Worm (Caenorhabditis elegans) whole organism, young adult: ENCODE data around the gene fbxb-74.

Experiments
- B0261.1 ChIP-seq: sonication (generic microtip); optimal IDR thresholded peaks from 2 replicates; lab custom pipeline; 2016; ENCODE audit warnings: mild to moderate bottlenecking, missing genetic modification characterization, moderate library complexity, missing compliant biosample characterization
- B0336.3 ChIP-seq: fragments of 200-800 bp; sonication (Bioruptor generic); IDR thresholded peaks from 2 replicates; pipeline ENCODE4 v1.3.6; 2022; ENCODE audit warnings: missing genetic modification characterization, missing compliant biosample characterization
- F33H1.4 ChIP-seq: fragments of 200-800 bp; sonication (Bioruptor generic); IDR thresholded peaks from 2 replicates; pipeline ENCODE4 v1.3.6; 2022; ENCODE audit warnings: missing genetic modification reagents, missing genetic modification characterization, missing compliant biosample characterization
- F37B4.10 ChIP-seq: fragments of 200-800 bp; sonication (Bioruptor generic); IDR thresholded peaks from 2 replicates; pipeline ENCODE4 v1.3.6; 2022; ENCODE audit warnings: missing genetic modification characterization, missing compliant biosample characterization
- F39B2.1 ChIP-seq: fragments of 200-800 bp; sonication (Bioruptor generic); IDR thresholded peaks from 2 replicates; pipeline ENCODE4 v1.3.6; 2022; ENCODE audit warnings: missing genetic modification reagents, missing genetic modification characterization, missing compliant biosample characterization
- F49E8.2 ChIP-seq: sonication (generic microtip); optimal IDR thresholded peaks from 3 replicates; lab custom pipeline; 2017; ENCODE audit warnings: missing genetic modification characterization, mild to moderate bottlenecking, missing compliant biosample characterization, antibody characterized with exemption, moderate library complexity; ENCODE audit not compliant: insufficient read depth
- F55B11.4 ChIP-seq: sonication (generic microtip); optimal IDR thresholded peaks from 2 replicates; lab custom pipeline; 2016; ENCODE audit warnings: missing compliant biosample characterization, missing genetic modification characterization, borderline replicate concordance; ENCODE audit not compliant: insufficient read depth
- K12H6.12 ChIP-seq: fragments of 200-800 bp; sonication (Bioruptor generic); optimal IDR thresholded peaks from 2 replicates; lab custom pipeline; 2018; ENCODE audit warnings: mild to moderate bottlenecking, missing genetic modification characterization, missing compliant biosample characterization
- T07F8.4 ChIP-seq: sonication (generic microtip); optimal IDR thresholded peaks from 2 replicates; lab custom pipeline; 2016; ENCODE audit warnings: mild to moderate bottlenecking, missing genetic modification characterization, moderate library complexity, missing compliant biosample characterization
- Y56A3A.18 ChIP-seq: fragments of 200-800 bp; sonication (Bioruptor generic); IDR thresholded peaks from 2 replicates; pipeline ENCODE4 v1.3.6; 2022; ENCODE audit warnings: missing genetic modification reagents, missing genetic modification characterization, missing compliant biosample characterization
- aptf-2 ChIP-seq: fragments of 200-800 bp; sonication (Bioruptor generic); conservative IDR thresholded peaks from 2 replicates; pipeline ENCODE4 v1.3.6; 2022; ENCODE audit warnings: missing genetic modification reagents, missing genetic modification characterization, missing compliant biosample characterization
- atf-7 ChIP-seq: sonication (generic microtip); optimal IDR thresholded peaks from 2 replicates; lab custom pipeline; 2017; ENCODE audit warnings: mild to moderate bottlenecking, missing genetic modification characterization, missing compliant biosample characterization
- athp-1 ChIP-seq: sonication (generic microtip); optimal IDR thresholded peaks from 2 replicates; lab custom pipeline; 2017; ENCODE audit warnings: mild to moderate bottlenecking, missing genetic modification characterization, missing compliant biosample characterization
- attf-5 ChIP-seq: fragments of 200-800 bp; sonication (Bioruptor generic); optimal IDR thresholded peaks from 2 replicates; lab custom pipeline; 2018; ENCODE audit warnings: mild to moderate bottlenecking, missing genetic modification characterization, missing compliant biosample characterization
- bed-2 ChIP-seq: fragments of 200-800 bp; sonication (Bioruptor generic); IDR thresholded peaks from 2 replicates; pipeline ENCODE4 v1.3.6; 2022; ENCODE audit warnings: missing genetic modification reagents, missing genetic modification characterization, missing compliant biosample characterization
- ccch-3 ChIP-seq: fragments of 200-800 bp; sonication (Bioruptor generic); optimal IDR thresholded peaks from 2 replicates; lab custom pipeline; 2018; ENCODE audit warnings: mild to moderate bottlenecking, missing genetic modification characterization, missing compliant biosample characterization
- cebp-1 ChIP-seq, 2 experiments: fragments of 200-800 bp in 1 of 2; sonication (Bioruptor generic) in 1 of 2; sonication (generic microtip) in 1 of 2; IDR thresholded peaks in 1 of 2; optimal IDR thresholded peaks in 1 of 2; 2 replicates each; pipeline versions ENCODE4 v1.3.6 to Lab custom; 2017 to 2022; ENCODE audit warnings: missing compliant biosample characterization in 2 of 2, missing genetic modification characterization in 2 of 2, mild to moderate bottlenecking in 1 of 2, missing genetic modification reagents in 1 of 2, moderate library complexity in 1 of 2
- cebp-2 ChIP-seq: fragments of 200-800 bp; sonication (Bioruptor generic); IDR thresholded peaks from 2 replicates; pipeline ENCODE4 v1.3.6; 2022; ENCODE audit warnings: missing genetic modification characterization, missing compliant biosample characterization
- ceh-27 ChIP-seq: fragments of 200-800 bp; sonication (Bioruptor generic); optimal IDR thresholded peaks from 2 replicates; lab custom pipeline; 2018; ENCODE audit warnings: mild to moderate bottlenecking, missing genetic modification characterization, moderate library complexity, missing compliant biosample characterization
- ceh-40 ChIP-seq: fragments of 200-800 bp; sonication (Bioruptor generic); IDR thresholded peaks from 2 replicates; pipeline ENCODE4 v1.3.6; 2022; ENCODE audit warnings: missing genetic modification characterization, missing compliant biosample characterization
- ceh-58 ChIP-seq: fragments of 200-800 bp; sonication (Bioruptor generic); IDR thresholded peaks from 2 replicates; pipeline ENCODE4 v1.3.6; 2022; ENCODE audit warnings: missing genetic modification characterization, missing compliant biosample characterization
- ceh-79 ChIP-seq: sonication (generic microtip); optimal IDR thresholded peaks from 2 replicates; lab custom pipeline; 2017; ENCODE audit warnings: mild to moderate bottlenecking, missing genetic modification characterization, missing compliant biosample characterization
- ceh-91 ChIP-seq: fragments of 200-800 bp; sonication (Bioruptor generic); IDR thresholded peaks from 2 replicates; pipeline ENCODE4 v1.3.6; 2022; ENCODE audit warnings: missing genetic modification reagents, missing genetic modification characterization, missing compliant biosample characterization
- die-1 ChIP-seq: sonication (generic microtip); optimal IDR thresholded peaks from 2 replicates; lab custom pipeline; 2016; ENCODE audit warnings: missing genotype, mild to moderate bottlenecking, missing genetic modification characterization, missing compliant biosample characterization
- egl-18 ChIP-seq: fragments of 200-800 bp; sonication (Bioruptor generic); IDR thresholded peaks from 2 replicates; pipeline ENCODE4 v1.3.6; 2022; ENCODE audit warnings: missing genetic modification reagents, missing genetic modification characterization, missing compliant biosample characterization
- egl-44 ChIP-seq: fragments of 200-800 bp; sonication (Bioruptor generic); IDR thresholded peaks from 2 replicates; pipeline ENCODE4 v1.3.6; 2022; ENCODE audit warnings: missing genetic modification reagents, missing genetic modification characterization, missing compliant biosample characterization
- hmg-20 ChIP-seq: fragments of 200-800 bp; sonication (Bioruptor generic); IDR thresholded peaks from 2 replicates; pipeline ENCODE4 v1.3.6; 2022; ENCODE audit warnings: missing genetic modification reagents, missing genetic modification characterization, missing compliant biosample characterization
- let-607 ChIP-seq, 2 experiments: fragments of 200-800 bp in 1 of 2; sonication (Bioruptor generic) in 1 of 2; sonication (generic microtip) in 1 of 2; optimal IDR thresholded peaks; 2 replicates each; lab custom pipeline; 2016 to 2018; ENCODE audit warnings: mild to moderate bottlenecking in 2 of 2, missing compliant biosample characterization in 2 of 2, missing genetic modification characterization in 2 of 2, moderate library complexity in 2 of 2, missing genotype in 1 of 2
- madf-8 ChIP-seq: fragments of 200-800 bp; sonication (Bioruptor generic); conservative IDR thresholded peaks from 2 replicates; pipeline ENCODE4 v1.3.6; 2022; ENCODE audit warnings: missing genetic modification reagents, missing genetic modification characterization, missing compliant biosample characterization
- mel-28 ChIP-seq: sonication (generic microtip); optimal IDR thresholded peaks from 2 replicates; lab custom pipeline; 2016; ENCODE audit warnings: borderline replicate concordance, mild to moderate bottlenecking, missing genetic modification characterization, missing compliant biosample characterization
- mes-4 ChIP-seq: sonication (generic microtip); optimal IDR thresholded peaks from 2 replicates; lab custom pipeline; 2016; ENCODE audit warnings: missing genotype, missing genetic modification characterization, missing compliant biosample characterization
- nfyb-1 ChIP-seq: fragments of 200-800 bp; sonication (Bioruptor generic); IDR thresholded peaks from 2 replicates; pipeline ENCODE4 v1.3.6; 2022; ENCODE audit warnings: missing genetic modification reagents, missing genetic modification characterization, missing compliant biosample characterization
- nhr-80 ChIP-seq: sonication (generic microtip); optimal IDR thresholded peaks from 2 replicates; lab custom pipeline; 2016; ENCODE audit warnings: missing genetic modification characterization, missing compliant biosample characterization
- sdz-38 ChIP-seq: sonication (generic microtip); optimal IDR thresholded peaks from 2 replicates; lab custom pipeline; 2016; ENCODE audit warnings: missing genotype, missing genetic modification characterization, missing compliant biosample characterization
- snpc-1.1 ChIP-seq: sonication (generic microtip); optimal IDR thresholded peaks from 2 replicates; lab custom pipeline; 2017; ENCODE audit warnings: missing genetic modification characterization, mild to moderate bottlenecking, missing compliant biosample characterization, antibody characterized with exemption, moderate library complexity, missing genotype, missing genetic modification reagents; ENCODE audit not compliant: insufficient read depth
- snpc-1.3 ChIP-seq: sonication (generic microtip); optimal IDR thresholded peaks from 2 replicates; lab custom pipeline; 2017; ENCODE audit warnings: missing genetic modification characterization, mild to moderate bottlenecking, missing compliant biosample characterization, antibody characterized with exemption, moderate library complexity, missing genotype, missing genetic modification reagents; ENCODE audit not compliant: insufficient read depth
- tbx-9 ChIP-seq: sonication (generic microtip); optimal IDR thresholded peaks from 2 replicates; lab custom pipeline; 2016; ENCODE audit warnings: borderline replicate concordance, missing genetic modification characterization, inconsistent platforms, missing compliant biosample characterization
- ztf-26 ChIP-seq: sonication (generic microtip); optimal IDR thresholded peaks from 2 replicates; lab custom pipeline; 2017; ENCODE audit warnings: missing genetic modification characterization, missing compliant biosample characterization
- ztf-3 ChIP-seq: fragments of 200-800 bp; sonication (Bioruptor generic); optimal IDR thresholded peaks from 2 replicates; lab custom pipeline; 2018; ENCODE audit warnings: mild to moderate bottlenecking, missing genetic modification characterization, missing compliant biosample characterization

fbxb-74 gene

ce11 chrIV:4437825-4438224, 1.3 kb downstream of the fbxb-74 start:
- TF ChIP-seq attf-5 (GFP tag; lab: Kevin White, UChicago) = no peak
- TF ChIP-seq atf-7 (tag; lab: Kevin White, UChicago) = no peak
- TF ChIP-seq egl-44 (GFP tag; lab: Robert Waterston, UW) = no peak
- TF ChIP-seq B0261.1 (tag; lab: Kevin White, UChicago) = no peak
- no peak for TF ChIP-seq sdz-38
- no peak for TF ChIP-seq Y56A3A.18
- TF ChIP-seq mel-28 = no peak
- no peak for TF ChIP-seq let-607 (tag; optimal IDR thresholded peaks at IDR 0.05; lab: Kevin White, UChicago)
- no peak for TF ChIP-seq die-1
- no peak for TF ChIP-seq hmg-20 (GFP tag; lab: Robert Waterston, UW)

ce11 chrIV:4434441-4435084, 4.5 kb downstream of the fbxb-74 start, which contains the start of the genes R08C7.8 and R08C7.4:
Gene R08C7.8 (minus strand): TSS chrIV:4434541.
Gene R08C7.4 (plus strand): TSS chrIV:4435034.
- TF ChIP-seq ceh-79 (tag; lab: Kevin White, UChicago) = no peak
- no peak for TF ChIP-seq T07F8.4 (tag; lab: Kevin White, UChicago)
- TF ChIP-seq bed-2 = no peak
- no peak for TF ChIP-seq K12H6.12 (tag; lab: Kevin White, UChicago)
- TF ChIP-seq athp-1 (tag; lab: Kevin White, UChicago) = no peak
- no peak for TF ChIP-seq atf-7 (tag; lab: Kevin White, UChicago)
- no peak for TF ChIP-seq madf-8
- no peak for TF ChIP-seq egl-18 (GFP tag; lab: Robert Waterston, UW)
- TF ChIP-seq, all 124 proteins: peak for 0

ce11 chrIV:4429901-4430300, 9.2 kb downstream of the fbxb-74 start, which contains the start of the genes str-185 and R08C7.5:
Gene str-185 (minus strand): TSS chrIV:4430001.
Gene R08C7.5 (plus strand): TSS chrIV:4430229.
- no peak for TF ChIP-seq ceh-27 (GFP tag; lab: Kevin White, UChicago)
- no peak for TF ChIP-seq ztf-26 (tag; lab: Kevin White, UChicago)
- TF ChIP-seq ceh-58 (GFP tag; lab: Robert Waterston, UW) = no peak
- no peak for TF ChIP-seq F37B4.10 (GFP tag; lab: Robert Waterston, UW)
- no peak for TF ChIP-seq atf-7 (tag; lab: Kevin White, UChicago)
- TF ChIP-seq snpc-1.3 (tag; lab: Kevin White, UChicago) = no peak
- TF ChIP-seq tbx-9 (tag; lab: Kevin White, UChicago) = no peak
- TF ChIP-seq mes-4 = no peak

- TF ChIP-seq nfyb-1 (GFP tag; lab: Robert Waterston, UW) (peak; percentile 48; the same call in 1 of the 2 replicates), F55B11.4 (tag; lab: Kevin White, UChicago) (no peak), F33H1.4 (GFP tag; lab: Robert Waterston, UW) (no peak)
Measured at ce11 chrIV:4423885-4424284, 15.2 kb downstream of the fbxb-74 start.

ce11 chrIV:4423026-4423425, 16.1 kb downstream of the fbxb-74 start:
- no peak for TF ChIP-seq snpc-1.1
- no peak for TF ChIP-seq madf-8
- no peak for TF ChIP-seq cebp-2 (GFP tag; lab: Robert Waterston, UW)
- no peak for TF ChIP-seq F37B4.10 (GFP tag; lab: Robert Waterston, UW)
- no peak for TF ChIP-seq aptf-2 (GFP tag; lab: Robert Waterston, UW)
- TF ChIP-seq ceh-40 (GFP tag; lab: Robert Waterston, UW) = no peak
- TF ChIP-seq ceh-91 (GFP tag; lab: Robert Waterston, UW) = no peak
- no peak for TF ChIP-seq cebp-1 (GFP tag; IDR thresholded peaks at IDR 0.05; lab: Robert Waterston, UW)
- no peak for TF ChIP-seq cebp-1 (tag; optimal IDR thresholded peaks at IDR 0.05; lab: Kevin White, UChicago)
- TF ChIP-seq F49E8.2 (tag; lab: Kevin White, UChicago) = no peak
- no peak for TF ChIP-seq nhr-80 (tag; lab: Kevin White, UChicago)
- TF ChIP-seq F39B2.1 (GFP tag; lab: Robert Waterston, UW) = no peak
- no peak for TF ChIP-seq egl-44 (GFP tag; lab: Robert Waterston, UW)
- TF ChIP-seq B0336.3 (GFP tag; lab: Robert Waterston, UW) = no peak
- TF ChIP-seq ztf-3 = no peak
- no peak for TF ChIP-seq F55B11.4 (tag; lab: Kevin White, UChicago)
- TF ChIP-seq ccch-3 (GFP tag; lab: Kevin White, UChicago) = no peak
- TF ChIP-seq bed-2 = no peak
